Worm (Caenorhabditis elegans) whole organism, L4 larva: Measurements from ENCODE around the gene T24H10.5.

ENCODE experiments used
- F10B5.3 ChIP-seq: sonication (generic microtip); optimal IDR thresholded peaks from 2 replicates; lab custom pipeline; 2016; ENCODE audit warnings: mild to moderate bottlenecking, missing genetic modification characterization, missing compliant biosample characterization
- F37D6.2 ChIP-seq: sonication (generic microtip); optimal IDR thresholded peaks from 2 replicates; lab custom pipeline; 2016; ENCODE audit warnings: mild to moderate bottlenecking, missing genetic modification characterization, missing compliant biosample characterization
- T20F7.1 ChIP-seq: fragments of 200-800 bp; sonication (Bioruptor generic); optimal IDR thresholded peaks from 2 replicates; lab custom pipeline; 2018; ENCODE audit warnings: mild to moderate bottlenecking, missing genetic modification characterization, missing compliant biosample characterization
- aha-1 ChIP-seq: fragments of 150-350 bp; peaks from one replicate; lab custom pipeline; 2014; ENCODE audit warnings: missing biosample characterization, missing genetic modification characterization
- ama-1 ChIP-seq: fragments of 150-350 bp; optimal IDR thresholded peaks from 2 replicates; lab custom pipeline; 2014; ENCODE audit warnings: inconsistent platforms, mixed read lengths
- ceh-44 ChIP-seq: fragments of 200-800 bp; sonication (Bioruptor generic); IDR thresholded peaks from 2 replicates; pipeline ENCODE4 v1.3.6; 2022; ENCODE audit warnings: missing genetic modification reagents, missing genetic modification characterization, missing compliant biosample characterization
- ces-1 ChIP-seq: fragments of 150-350 bp; sonication (generic microtip); optimal IDR thresholded peaks from 4 replicates; lab custom pipeline; 2014; ENCODE audit warnings: missing biosample characterization, missing genetic modification reagents, missing genetic modification characterization
- daf-16 ChIP-seq, 3 experiments: sonication (generic microtip); optimal IDR thresholded peaks; 2 replicates each; lab custom pipeline; 2016 to 2017; ENCODE audit warnings: missing genetic modification characterization in 3 of 3, missing genetic modification reagents in 3 of 3, mild to moderate bottlenecking in 2 of 3, missing compliant biosample characterization in 2 of 3, missing biosample characterization in 1 of 3, moderate library complexity in 1 of 3
- daf-19 ChIP-seq: fragments of 200-800 bp; sonication (Bioruptor generic); conservative IDR thresholded peaks from 2 replicates; pipeline ENCODE4 v1.3.6; 2022; ENCODE audit warnings: missing genetic modification characterization, missing compliant biosample characterization
- dmd-6 ChIP-seq: fragments of 200-800 bp; sonication (Bioruptor generic); IDR thresholded peaks from 2 replicates; pipeline ENCODE4 v1.3.6; 2022; ENCODE audit warnings: missing genetic modification reagents, missing genetic modification characterization, missing compliant biosample characterization
- dve-1 ChIP-seq: sonication (generic microtip); optimal IDR thresholded peaks from 2 replicates; lab custom pipeline; 2017; ENCODE audit warnings: antibody characterized with exemption, mild to moderate bottlenecking, missing genetic modification characterization, missing compliant biosample characterization; ENCODE audit not compliant: insufficient read depth
- egl-27 ChIP-seq: sonication (generic microtip); optimal IDR thresholded peaks from 3 replicates; lab custom pipeline; 2017; ENCODE audit warnings: missing biosample characterization, missing genetic modification reagents, missing genetic modification characterization
- hlh-11 ChIP-seq: fragments of 200-800 bp; sonication (Bioruptor generic); optimal IDR thresholded peaks from 2 replicates; lab custom pipeline; 2018; ENCODE audit warnings: mild to moderate bottlenecking, missing genetic modification characterization, missing compliant biosample characterization
- hmg-1.1 ChIP-seq: fragments of 200-800 bp; sonication (Bioruptor generic); IDR thresholded peaks from 2 replicates; pipeline ENCODE4 v1.3.6; 2022; ENCODE audit warnings: missing genetic modification reagents, missing genetic modification characterization, missing compliant biosample characterization
- jun-1 ChIP-seq: fragments of 150-350 bp; optimal IDR thresholded peaks from 2 replicates; lab custom pipeline; 2014; ENCODE audit warnings: missing biosample characterization, missing genetic modification reagents, missing genetic modification characterization
- lin-1 ChIP-seq: fragments of 200-800 bp; sonication (Bioruptor generic); IDR thresholded peaks from 2 replicates; pipeline ENCODE4 v1.3.6; 2022; ENCODE audit warnings: missing genetic modification reagents, missing genetic modification characterization, missing compliant biosample characterization
- lin-13 ChIP-seq: fragments of 150-350 bp; optimal IDR thresholded peaks from 2 replicates; lab custom pipeline; 2014; ENCODE audit warnings: missing biosample characterization, missing genetic modification reagents, missing genetic modification characterization
- lin-15B ChIP-seq: fragments of 150-350 bp; sonication (generic microtip); optimal IDR thresholded peaks from 3 replicates; lab custom pipeline; 2014; ENCODE audit warnings: missing biosample characterization, missing genetic modification characterization
- lin-39 ChIP-seq: fragments of 150-350 bp; optimal IDR thresholded peaks from 2 replicates; lab custom pipeline; 2014; ENCODE audit warnings: missing biosample characterization, missing genetic modification reagents, missing genetic modification characterization
- lsy-2 ChIP-seq, 2 experiments: fragments of 150-350 bp in 1 of 2; sonication (generic microtip) in 1 of 2; optimal IDR thresholded peaks; 2 replicates each; lab custom pipeline; 2014 to 2017; ENCODE audit warnings: missing biosample characterization in 2 of 2, missing genetic modification characterization in 2 of 2
- mdl-1 ChIP-seq, 2 experiments: fragments of 150-350 bp in 1 of 2; sonication (generic microtip) in 1 of 2; optimal IDR thresholded peaks; 2 replicates each; lab custom pipeline; 2014 to 2017; ENCODE audit warnings: missing biosample characterization in 2 of 2, missing genetic modification characterization in 2 of 2
- mep-1 ChIP-seq: fragments of 150-350 bp; sonication (generic microtip); optimal IDR thresholded peaks from 3 replicates; lab custom pipeline; 2014; ENCODE audit warnings: missing biosample characterization, missing genetic modification characterization
- mxl-3 ChIP-seq: fragments of 200-800 bp; sonication (Bioruptor generic); optimal IDR thresholded peaks from 2 replicates; lab custom pipeline; 2018; ENCODE audit warnings: mild to moderate bottlenecking, missing genetic modification characterization, missing compliant biosample characterization
- nhr-11 ChIP-seq: fragments of 150-350 bp; optimal IDR thresholded peaks from 2 replicates; lab custom pipeline; 2014; ENCODE audit warnings: missing biosample characterization, missing genetic modification characterization
- nhr-25 ChIP-seq: sonication (generic microtip); optimal IDR thresholded peaks from 2 replicates; lab custom pipeline; 2017; ENCODE audit warnings: missing genetic modification characterization, mild to moderate bottlenecking, missing compliant biosample characterization, antibody characterized with exemption, moderate library complexity, borderline replicate concordance; ENCODE audit not compliant: insufficient read depth
- nhr-28 ChIP-seq: fragments of 150-350 bp; optimal IDR thresholded peaks from 2 replicates; lab custom pipeline; 2014; ENCODE audit warnings: missing biosample characterization, missing genetic modification characterization
- nhr-48 ChIP-seq: sonication (generic microtip); optimal IDR thresholded peaks from 2 replicates; lab custom pipeline; 2016; ENCODE audit warnings: mild to moderate bottlenecking, missing genetic modification characterization, missing compliant biosample characterization
- nhr-6 ChIP-seq: fragments of 150-350 bp; optimal IDR thresholded peaks from 2 replicates; lab custom pipeline; 2014; ENCODE audit warnings: missing biosample characterization, missing genetic modification characterization
- nhr-77 ChIP-seq: fragments of 150-350 bp; optimal IDR thresholded peaks from 2 replicates; lab custom pipeline; 2014; ENCODE audit warnings: missing biosample characterization, missing genetic modification characterization
- pha-4 ChIP-seq, 2 experiments: fragments of 150-350 bp in 1 of 2; fragments of 200-800 bp in 1 of 2; sonication (Bioruptor generic) in 1 of 2; IDR thresholded peaks in 1 of 2; optimal IDR thresholded peaks in 1 of 2; 2 replicates each; pipeline versions ENCODE4 v1.3.6 to Lab custom; 2014 to 2022; ENCODE audit warnings: missing genetic modification characterization in 2 of 2, missing genetic modification reagents in 2 of 2, missing biosample characterization in 1 of 2, missing compliant biosample characterization in 1 of 2
- php-3 ChIP-seq: fragments of 200-800 bp; sonication (Bioruptor generic); IDR thresholded peaks from 2 replicates; pipeline ENCODE4 v1.3.6; 2022; ENCODE audit warnings: missing genetic modification reagents, missing genetic modification characterization, missing compliant biosample characterization
- pqm-1 ChIP-seq: sonication (generic microtip); optimal IDR thresholded peaks from 2 replicates; lab custom pipeline; 2017; ENCODE audit warnings: missing biosample characterization, missing genetic modification characterization
- unc-39 ChIP-seq: sonication (generic microtip); optimal IDR thresholded peaks from 2 replicates; lab custom pipeline; 2017; ENCODE audit warnings: missing biosample characterization, missing genetic modification characterization
- unc-62 ChIP-seq, 3 experiments: fragments of 150-350 bp in 1 of 3; sonication (generic microtip); optimal IDR thresholded peaks in 2 of 3; peaks in 1 of 3; 1 replicate in 1 of 3; 2 replicates in 2 of 3; lab custom pipeline; 2014 to 2017; ENCODE audit warnings: missing biosample characterization in 3 of 3, missing genetic modification characterization in 3 of 3, missing genetic modification reagents in 3 of 3, missing genotype in 1 of 3

Gene T24H10.5

ce11 chrII:9114972-9115371, 14.1 kb downstream of the T24H10.5 start:
- TF ChIP-seq aha-1 (tag; lab: Kevin White, UChicago) (peak; percentile 68), unc-62 (GFP tag; optimal IDR thresholded peaks at IDR 0.05 in 1 of 2; lab: Kevin White, UChicago) (peak in 1 of 2 experiments; percentile 86), unc-62 (tag; optimal IDR thresholded peaks at IDR 0.05; lab: Kevin White, UChicago) (no peak), pha-4 (GFP tag; IDR thresholded peaks at IDR 0.05; lab: Robert Waterston, UW) (no peak), pha-4 (tag; optimal IDR thresholded peaks at IDR 0.05; lab: Kevin White, UChicago) (no peak)

- TF ChIP-seq lsy-2 (tag; optimal IDR thresholded peaks at IDR 0.05; lab: Kevin White, UChicago) (peak in 1 of 2 experiments; percentile 46), nhr-11 (tag; lab: Kevin White, UChicago) (peak; percentile 54), nhr-25 (tag; lab: Kevin White, UChicago) (no peak), unc-39 (tag; lab: Kevin White, UChicago) (no peak)
These were observed 14.7 kb downstream of the T24H10.5 start for ce11 chrII:9115644-9116043.

ce11 chrII:9116404-9116803, 15.5 kb downstream of the T24H10.5 start:
- TF ChIP-seq mdl-1 (tag; optimal IDR thresholded peaks at IDR 0.05; lab: Kevin White, UChicago) (peak in 1 of 2 experiments; percentile 14), php-3 (GFP tag; lab: Robert Waterston, UW) (0 out of 2 replicates have a peak, but pooled peaks have one; percentile 35), nhr-28 (peak; percentile 74), ama-1 (lab: Kevin White, UChicago) (no peak), lin-15B (tag; lab: Kevin White, UChicago) (no peak), mep-1 (tag; lab: Kevin White, UChicago) (peak; percentile 9), hmg-1.1 (no peak), dve-1 (tag; lab: Kevin White, UChicago) (peak; percentile 46), dmd-6 (GFP tag; lab: Robert Waterston, UW) (peak; percentile 59), nhr-6 (tag; lab: Kevin White, UChicago) (peak; percentile 66), lin-13 (GFP tag; lab: Kevin White, UChicago) (no peak), pqm-1 (tag; lab: Kevin White, UChicago) (peak; percentile 77), lsy-2 (tag; optimal IDR thresholded peaks at IDR 0.05; lab: Kevin White, UChicago) (peak in 1 of 2 experiments; percentile 10), daf-16 (GFP tag; optimal IDR thresholded peaks at IDR 0.05; lab: Kevin White, UChicago) (no peak), daf-16 (tag; optimal IDR thresholded peaks at IDR 0.05; lab: Kevin White, UChicago) (peak; percentile 41), nhr-77 (peak; percentile 22), unc-62 (GFP tag; optimal IDR thresholded peaks at IDR 0.05 in 1 of 2; lab: Kevin White, UChicago) (peak in 1 of 2 experiments; percentile 43), unc-62 (tag; optimal IDR thresholded peaks at IDR 0.05; lab: Kevin White, UChicago) (no peak), hlh-11 (peak; percentile 40), mxl-3 (GFP tag; lab: Kevin White, UChicago) (peak; percentile 27)

ce11 chrII:9117789-9118242, 16.9 kb downstream of the T24H10.5 start:
- TF ChIP-seq lin-1 (peak; percentile 67; the same call in 1 of the 2 replicates), jun-1 (tag; lab: Kevin White, UChicago) (no peak), daf-19 (GFP tag; lab: Robert Waterston, UW) (0 out of 2 replicates have a peak, but pooled peaks have one; percentile 55), hlh-11 (peak; percentile 36), T20F7.1 (GFP tag; lab: Kevin White, UChicago) (peak; percentile 5), egl-27 (tag; lab: Kevin White, UChicago) (no peak), daf-16 (GFP tag; optimal IDR thresholded peaks at IDR 0.05; lab: Kevin White, UChicago) (no peak), daf-16 (tag; optimal IDR thresholded peaks at IDR 0.05; lab: Kevin White, UChicago) (peak; percentile 60), nhr-48 (tag; lab: Kevin White, UChicago) (peak; percentile 58), mep-1 (tag; lab: Kevin White, UChicago) (peak; percentile 70), lin-39 (no peak), pqm-1 (tag; lab: Kevin White, UChicago) (peak; percentile 91), lsy-2 (tag; optimal IDR thresholded peaks at IDR 0.05; lab: Kevin White, UChicago) (peak in 1 of 2 experiments; percentile 46), nhr-77 (peak; percentile 70), nhr-11 (tag; lab: Kevin White, UChicago) (peak; percentile 8), nhr-28 (peak; percentile 75), aha-1 (tag; lab: Kevin White, UChicago) (peak; percentile 69), ama-1 (lab: Kevin White, UChicago) (no peak), unc-62 (GFP tag; optimal IDR thresholded peaks at IDR 0.05 in 1 of 2; lab: Kevin White, UChicago) (peak in 1 of 2 experiments; percentile 34), unc-62 (tag; optimal IDR thresholded peaks at IDR 0.05; lab: Kevin White, UChicago) (no peak), mxl-3 (GFP tag; lab: Kevin White, UChicago) (no peak), dmd-6 (GFP tag; lab: Robert Waterston, UW) (peak; percentile 59), dve-1 (tag; lab: Kevin White, UChicago) (peak; percentile 59), F10B5.3 (tag; lab: Kevin White, UChicago) (no peak), ceh-44 (GFP tag; lab: Robert Waterston, UW) (no peak), F37D6.2 (tag; lab: Kevin White, UChicago) (peak; percentile 7), ces-1 (GFP tag; lab: Kevin White, UChicago) (peak; percentile 52)
